Fruit fly (Drosophila melanogaster): Measurements from ENCODE around the gene AdamTS-B.

Gene AdamTS-B

DNA sequence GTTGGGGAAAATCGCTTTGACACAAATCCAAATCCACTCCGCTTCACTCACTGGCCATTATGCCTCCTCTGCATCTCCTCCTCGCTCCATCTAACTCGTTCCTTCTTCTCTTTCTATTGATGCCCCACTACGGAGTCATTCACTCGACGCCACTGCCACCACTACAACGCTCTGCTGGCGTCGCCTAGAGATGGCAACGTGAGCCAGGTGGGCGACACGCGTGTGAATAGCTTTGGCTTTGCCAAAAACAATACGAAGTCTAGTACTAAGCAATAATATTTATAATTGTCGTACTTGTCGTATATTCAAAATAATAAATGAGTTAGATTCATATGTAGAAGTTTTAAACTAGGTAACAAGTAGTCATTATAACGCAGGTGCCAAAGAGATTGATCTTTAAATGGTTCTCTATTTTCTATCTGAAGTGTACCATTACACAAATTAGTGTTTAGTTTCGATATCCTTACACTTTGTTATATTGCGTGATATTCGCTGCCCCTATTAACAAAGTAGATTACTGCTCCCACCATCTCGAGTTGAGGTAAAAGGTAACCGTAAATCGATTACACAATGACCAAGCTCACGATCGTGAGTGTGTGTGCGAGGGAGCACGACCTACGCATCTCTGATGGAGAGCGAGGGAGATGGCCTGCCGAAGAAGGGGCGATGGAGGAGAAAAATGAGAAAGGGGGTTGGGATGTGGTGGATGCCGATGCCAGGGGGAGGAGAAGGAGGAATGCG, 46.8 kb downstream of the AdamTS-B start (continued):
- TF ChIP-seq CoRest (tag; optimal IDR thresholded peaks at IDR 0.05) (peak; percentile 2), Poxn (GFP tag; IDR thresholded peaks at IDR 0.05) (no peak), CG2712 (tag; optimal IDR thresholded peaks at IDR 0.05) (peak; percentile 36), Hmx (GFP tag; optimal IDR thresholded peaks at IDR 0.05) (no peak), CG5180 (GFP tag; optimal IDR thresholded peaks at IDR 0.05) (no peak), Lhr (GFP tag; optimal IDR thresholded peaks at IDR 0.05) (no peak), Taf1 (GFP tag; IDR thresholded peaks at IDR 0.05) (no peak), CG31388 (GFP tag; optimal IDR thresholded peaks at IDR 0.05) (no peak), CG7987 (GFP tag; optimal IDR thresholded peaks at IDR 0.05) (no peak), Fer1 (GFP tag; optimal IDR thresholded peaks at IDR 0.05) (no peak), CG3281 (GFP tag; optimal IDR thresholded peaks at IDR 0.05) (no peak), CG3995 (GFP tag; optimal IDR thresholded peaks at IDR 0.05) (no peak), CG11696 (GFP tag; IDR thresholded peaks at IDR 0.05) (no peak), grau (tag; optimal IDR thresholded peaks at IDR 0.05) (peak; percentile 9), Ets65A (GFP tag) (peak; percentile 11), GATAe (GFP tag; conservative IDR thresholded peaks at IDR 0.05) (no peak), HLHmδ (GFP tag; optimal IDR thresholded peaks at IDR 0.05) (no peak), CG43689 (GFP tag; IDR thresholded peaks at IDR 0.05) (no peak), Sox102F (GFP tag; optimal IDR thresholded peaks at IDR 0.05) (no peak), CG9932 (GFP tag; IDR thresholded peaks at IDR 0.05) (peak; percentile 62), CG6175 (GFP tag; IDR thresholded peaks at IDR 0.05) (peak; percentile 68), PHDP (tag; optimal IDR thresholded peaks at IDR 0.05) (no peak), CG15696 (tag; optimal IDR thresholded peaks at IDR 0.05) (no peak), HHEX (GFP tag; optimal IDR thresholded peaks at IDR 0.05) (no peak), Deaf1 (tag; optimal IDR thresholded peaks at IDR 0.05) (no peak), hth (optimal IDR thresholded peaks at IDR 0.05) (no peak), CG10366 (GFP tag; IDR thresholded peaks at IDR 0.05) (peak; percentile 10; the same call in 1 of the 2 replicates), dysf (GFP tag; IDR thresholded peaks at IDR 0.05) (no peak), CG8089 (GFP tag; optimal IDR thresholded peaks at IDR 0.05) (no peak), lmd (GFP tag; IDR thresholded peaks at IDR 0.05) (no peak), mld (GFP tag; IDR thresholded peaks at IDR 0.05; ENCODE audit: partially characterized antibody) (peak; percentile 51; the same call in 1 of the 3 replicates), z (GFP tag; IDR thresholded peaks at IDR 0.05) (peak; percentile 62; the same call in 2 of the 3 replicates), CG16863 (GFP tag; optimal IDR thresholded peaks at IDR 0.05) (peak; percentile 40), Fer3 (tag; optimal IDR thresholded peaks at IDR 0.05) (no peak), row (GFP tag; IDR thresholded peaks at IDR 0.05) (peak; percentile 81), CG2116 (GFP tag; optimal IDR thresholded peaks at IDR 0.05) (no peak), Mad (GFP tag; optimal IDR thresholded peaks at IDR 0.05) (no peak), CG14441 (GFP tag; IDR thresholded peaks at IDR 0.05) (no peak), CG5953 (GFP tag; IDR thresholded peaks at IDR 0.05) (no peak), CG10654 (GFP tag; optimal IDR thresholded peaks at IDR 0.05) (no peak), tna (GFP tag; IDR thresholded peaks at IDR 0.05; ENCODE audit: partially characterized antibody) (no peak), CG17361 (GFP tag; IDR thresholded peaks at IDR 0.05) (peak; percentile 47; the same call in 1 of the 3 replicates), CG12104 (GFP tag; optimal IDR thresholded peaks at IDR 0.05) (no peak), BtbVII (GFP tag; optimal IDR thresholded peaks at IDR 0.05) (no peak), CG8765 (GFP tag; IDR thresholded peaks at IDR 0.05) (no peak), CG4707 (GFP tag; optimal IDR thresholded peaks at IDR 0.05) (no peak), CG9817 (tag; optimal IDR thresholded peaks at IDR 0.05) (no peak), CG11398 (GFP tag; optimal IDR thresholded peaks at IDR 0.05) (no peak), Tbp (GFP tag; optimal IDR thresholded peaks at IDR 0.05) (no peak), CG9609 (GFP tag; optimal IDR thresholded peaks at IDR 0.05) (peak; percentile 36), cato (GFP tag; optimal IDR thresholded peaks at IDR 0.05; ENCODE audit: borderline replicate concordance) (no peak)
